Fruit fly (Drosophila melanogaster) whole organism, embryonic: ENCODE measurements around the gene sti.

Experiments used
- CG10267 ChIP-seq: fragments of 200-800 bp; sonication (Bioruptor generic); optimal IDR thresholded peaks from 2 replicates; lab custom pipeline; 2018; ENCODE audit warnings: missing biosample characterization, mild to moderate bottlenecking, missing genetic modification characterization, moderate library complexity
- CG11696 ChIP-seq: fragments of 200-800 bp; sonication (Bioruptor generic); IDR thresholded peaks from 2 replicates; pipeline ENCODE4 v1.3.6; 2022; ENCODE audit warnings: missing biosample characterization, missing genetic modification characterization
- CG13775 ChIP-seq: fragments of 200-800 bp; sonication (Bioruptor generic); optimal IDR thresholded peaks from 3 replicates; lab custom pipeline; 2017; ENCODE audit warnings: missing biosample characterization, mild to moderate bottlenecking, missing genetic modification characterization
- CG13894 ChIP-seq: fragments of 200-800 bp; sonication (Bioruptor generic); optimal IDR thresholded peaks from 3 replicates; lab custom pipeline; 2018; ENCODE audit warnings: missing biosample characterization, mild to moderate bottlenecking, missing genetic modification characterization, moderate library complexity
- CG14710 ChIP-seq: fragments of 200-800 bp; sonication (Bioruptor generic); optimal IDR thresholded peaks from 3 replicates; lab custom pipeline; 2019; ENCODE audit warnings: missing biosample characterization, mild to moderate bottlenecking, missing genetic modification characterization, moderate library complexity
- CG15011 ChIP-seq: fragments of 200-800 bp; sonication (Bioruptor generic); optimal IDR thresholded peaks from 3 replicates; lab custom pipeline; 2018; ENCODE audit warnings: missing biosample characterization, mild to moderate bottlenecking, missing genetic modification characterization
- CG16815 ChIP-seq: fragments of 200-800 bp; sonication (Bioruptor generic); optimal IDR thresholded peaks from 3 replicates; lab custom pipeline; 2017; ENCODE audit warnings: missing biosample characterization, mild to moderate bottlenecking, missing genetic modification characterization
- CG17385 ChIP-seq: fragments of 200-800 bp; sonication (Bioruptor generic); optimal IDR thresholded peaks from 3 replicates; lab custom pipeline; 2018; ENCODE audit warnings: missing biosample characterization, mild to moderate bottlenecking, missing genetic modification characterization
- CG18599 ChIP-seq: fragments of 200-800 bp; sonication (Bioruptor generic); optimal IDR thresholded peaks from 3 replicates; lab custom pipeline; 2017; ENCODE audit warnings: missing biosample characterization, missing genetic modification characterization, mild to moderate bottlenecking, moderate library complexity, missing genetic modification reagents
- CG2202 ChIP-seq: fragments of 200-800 bp; sonication (Bioruptor generic); optimal IDR thresholded peaks from 2 replicates; lab custom pipeline; 2018; ENCODE audit warnings: missing biosample characterization, mild to moderate bottlenecking, missing genetic modification characterization
- CG32772 ChIP-seq: fragments of 200-800 bp; sonication (Bioruptor generic); IDR thresholded peaks from 2 replicates; pipeline ENCODE4 v1.3.6; 2022; ENCODE audit warnings: missing biosample characterization, missing genetic modification characterization
- CG34376 ChIP-seq: fragments of 200-800 bp; sonication (Bioruptor generic); optimal IDR thresholded peaks from 2 replicates; lab custom pipeline; 2018; ENCODE audit warnings: missing biosample characterization, mild to moderate bottlenecking, missing genetic modification characterization
- CG4360 ChIP-seq: fragments of 200-800 bp; sonication (Bioruptor generic); IDR thresholded peaks from 2 replicates; pipeline ENCODE4 v1.3.6; 2022; ENCODE audit warnings: missing biosample characterization, missing genetic modification characterization
- CG5245 ChIP-seq: fragments of 200-800 bp; sonication (Bioruptor generic); optimal IDR thresholded peaks from 3 replicates; lab custom pipeline; 2016; ENCODE audit warnings: missing biosample characterization, missing genetic modification characterization
- CG6272 ChIP-seq: fragments of 200-800 bp; sonication (Bioruptor generic); IDR thresholded peaks from 2 replicates; pipeline ENCODE4 v1.3.6; 2022; ENCODE audit warnings: missing biosample characterization, missing genetic modification characterization
- CG8924 ChIP-seq: fragments of 200-800 bp; optimal IDR thresholded peaks from 3 replicates; lab custom pipeline; 2019; ENCODE audit warnings: missing biosample characterization, mild to moderate bottlenecking, missing genetic modification characterization, moderate library complexity
- CG9215 ChIP-seq: fragments of 200-800 bp; sonication (Bioruptor generic); IDR thresholded peaks from 2 replicates; pipeline ENCODE4 v1.3.6; 2022; ENCODE audit warnings: missing biosample characterization, missing genetic modification characterization
- D19A ChIP-seq: fragments of 200-800 bp; optimal IDR thresholded peaks from 3 replicates; lab custom pipeline; 2019; ENCODE audit warnings: missing biosample characterization, mild to moderate bottlenecking, missing genetic modification characterization, moderate library complexity
- D19B ChIP-seq: fragments of 200-800 bp; sonication (Bioruptor generic); optimal IDR thresholded peaks from 2 replicates; lab custom pipeline; 2017; ENCODE audit warnings: missing biosample characterization, mild to moderate bottlenecking, missing genetic modification characterization
- Dref ChIP-seq: fragments of 200-800 bp; sonication (Bioruptor generic); IDR thresholded peaks from 2 replicates; pipeline ENCODE4 v1.3.6; 2022; ENCODE audit warnings: missing biosample characterization, missing genetic modification characterization
- Fer2 ChIP-seq: fragments of 200-800 bp; sonication (Bioruptor generic); optimal IDR thresholded peaks from 2 replicates; lab custom pipeline; 2018; ENCODE audit warnings: missing biosample characterization, mild to moderate bottlenecking, missing genetic modification characterization, moderate library complexity
- HLH54F ChIP-seq: fragments of 200-800 bp; sonication (Bioruptor generic); optimal IDR thresholded peaks from 3 replicates; lab custom pipeline; 2016; ENCODE audit warnings: missing biosample characterization, missing genetic modification characterization
- HmgZ ChIP-seq: fragments of 200-800 bp; sonication (Bioruptor generic); optimal IDR thresholded peaks from 2 replicates; lab custom pipeline; 2018; ENCODE audit warnings: missing biosample characterization, mild to moderate bottlenecking, missing genetic modification characterization
- Hr3 ChIP-seq: fragments of 200-800 bp; sonication (Bioruptor generic); optimal IDR thresholded peaks from 3 replicates; lab custom pipeline; 2016; ENCODE audit warnings: missing biosample characterization, missing genetic modification characterization
- MESR4 ChIP-seq: fragments of 200-800 bp; sonication (Bioruptor generic); optimal IDR thresholded peaks from 2 replicates; lab custom pipeline; 2018; ENCODE audit warnings: missing biosample characterization, mild to moderate bottlenecking, missing genetic modification characterization, moderate library complexity
- Med ChIP-seq: fragments of 200-800 bp; sonication (Bioruptor generic); peaks from one replicate; lab custom pipeline; 2016; ENCODE audit warnings: missing biosample characterization, missing genetic modification characterization, mild to moderate bottlenecking, inconsistent platforms, moderate library complexity
- Meics ChIP-seq: fragments of 200-800 bp; sonication (Bioruptor generic); optimal IDR thresholded peaks from 2 replicates; lab custom pipeline; 2017; ENCODE audit warnings: missing biosample characterization, mild to moderate bottlenecking, missing genetic modification characterization
- NK7.1 ChIP-seq: fragments of 200-800 bp; sonication (Bioruptor generic); optimal IDR thresholded peaks from 3 replicates; lab custom pipeline; 2016; ENCODE audit warnings: missing biosample characterization, missing genetic modification characterization
- Nf-YB ChIP-seq: fragments of 200-800 bp; sonication (Bioruptor generic); optimal IDR thresholded peaks from 3 replicates; lab custom pipeline; 2019; ENCODE audit warnings: missing biosample characterization, mild to moderate bottlenecking, missing genetic modification characterization, moderate library complexity
- Ravus ChIP-seq: fragments of 200-800 bp; sonication (Bioruptor generic); IDR thresholded peaks from 2 replicates; pipeline ENCODE4 v1.3.6; 2022; ENCODE audit warnings: missing biosample characterization, missing genetic modification characterization
- Scr ChIP-seq: fragments of 200-800 bp; sonication (Bioruptor generic); IDR thresholded peaks from 2 replicates; pipeline ENCODE4 v1.3.6; 2022; ENCODE audit warnings: missing biosample characterization, missing genetic modification characterization; ENCODE audit not compliant: partially characterized antibody
- Taf1 ChIP-seq: fragments of 200-800 bp; sonication (Bioruptor generic); IDR thresholded peaks from 2 replicates; pipeline ENCODE4 v1.3.6; 2022; ENCODE audit warnings: missing biosample characterization, missing genetic modification characterization
- bbx ChIP-seq: fragments of 200-800 bp; sonication (Bioruptor generic); IDR thresholded peaks from 2 replicates; pipeline ENCODE4 v1.3.6; 2022; ENCODE audit warnings: missing biosample characterization, missing genetic modification characterization; ENCODE audit not compliant: partially characterized antibody
- bsh ChIP-seq, 2 experiments: fragments of 200-800 bp; sonication (Bioruptor generic); optimal IDR thresholded peaks; 2 replicates each; lab custom pipeline; 2017 to 2018; ENCODE audit warnings: mild to moderate bottlenecking in 2 of 2, missing biosample characterization in 2 of 2, missing genetic modification characterization in 2 of 2, moderate library complexity in 1 of 2
- cad ChIP-seq: fragments of >200 bp; optimal IDR thresholded peaks from 2 replicates; lab custom pipeline; 2017; ENCODE audit warnings: missing biosample characterization, missing genetic modification characterization
- cato ChIP-seq: fragments of 200-800 bp; sonication (Bioruptor generic); optimal IDR thresholded peaks from 2 replicates; lab custom pipeline; 2016; ENCODE audit warnings: missing biosample characterization, missing genetic modification characterization, borderline replicate concordance
- crc ChIP-seq: fragments of 200-800 bp; sonication (Bioruptor generic); optimal IDR thresholded peaks from 2 replicates; lab custom pipeline; 2016; ENCODE audit warnings: missing biosample characterization, missing genetic modification characterization
- croc ChIP-seq: fragments of 200-800 bp; sonication (Bioruptor generic); conservative IDR thresholded peaks from 3 replicates; pipeline ENCODE4 v1.3.6; 2022; ENCODE audit warnings: missing biosample characterization, missing genetic modification characterization
- dpn ChIP-seq, 2 experiments: fragments of 200-800 bp; sonication (Bioruptor generic); optimal IDR thresholded peaks; 3 replicates each; lab custom pipeline; 2016; ENCODE audit warnings: missing biosample characterization in 2 of 2, missing genetic modification characterization in 2 of 2
- hth ChIP-seq: fragments of >200 bp; optimal IDR thresholded peaks from 2 replicates; lab custom pipeline; 2017; ENCODE audit warnings: inconsistent platforms
- jing ChIP-seq: fragments of 200-800 bp; sonication (Bioruptor generic); optimal IDR thresholded peaks from 2 replicates; lab custom pipeline; 2018; ENCODE audit warnings: missing biosample characterization, mild to moderate bottlenecking, missing genetic modification characterization
- lmd ChIP-seq: fragments of 200-800 bp; sonication (Bioruptor generic); IDR thresholded peaks from 2 replicates; pipeline ENCODE4 v1.3.6; 2022; ENCODE audit warnings: missing biosample characterization, missing genetic modification characterization
- mirr ChIP-seq: fragments of 200-800 bp; sonication (Bioruptor generic); optimal IDR thresholded peaks from 3 replicates; lab custom pipeline; 2018; ENCODE audit warnings: missing biosample characterization, mild to moderate bottlenecking, missing genetic modification characterization
- otp ChIP-seq: fragments of 200-800 bp; sonication (Bioruptor generic); IDR thresholded peaks from 3 replicates; pipeline ENCODE4, ENCODE4 v1.3.6; 2022; ENCODE audit warnings: missing biosample characterization, missing genetic modification characterization
- pho ChIP-seq: fragments of 200-800 bp; sonication (Bioruptor generic); optimal IDR thresholded peaks from 2 replicates; lab custom pipeline; 2016; ENCODE audit warnings: missing biosample characterization, missing genetic modification characterization
- pzg ChIP-seq: fragments of 200-800 bp; sonication (Bioruptor generic); optimal IDR thresholded peaks from 3 replicates; lab custom pipeline; 2018; ENCODE audit warnings: missing biosample characterization, mild to moderate bottlenecking, missing genetic modification characterization, moderate library complexity
- ranshi ChIP-seq: fragments of 200-800 bp; sonication (Bioruptor generic); IDR thresholded peaks from 2 replicates; pipeline ENCODE4 v1.3.6; 2022; ENCODE audit warnings: missing biosample characterization, missing genetic modification characterization
- repo ChIP-seq: fragments of 200-800 bp; sonication (Bioruptor generic); optimal IDR thresholded peaks from 2 replicates; lab custom pipeline; 2016; ENCODE audit warnings: missing biosample characterization, missing genetic modification characterization
- scrt ChIP-seq: fragments of 200-800 bp; sonication (Bioruptor generic); optimal IDR thresholded peaks from 2 replicates; lab custom pipeline; 2018; ENCODE audit warnings: missing biosample characterization, mild to moderate bottlenecking, missing genetic modification characterization, moderate library complexity
- shn ChIP-seq: fragments of 200-800 bp; sonication (Bioruptor generic); optimal IDR thresholded peaks from 3 replicates; lab custom pipeline; 2016; ENCODE audit warnings: missing biosample characterization, missing genetic modification characterization
- tin ChIP-seq: fragments of 200-800 bp; sonication (Bioruptor generic); optimal IDR thresholded peaks from 3 replicates; lab custom pipeline; 2016; ENCODE audit warnings: missing biosample characterization, missing genetic modification characterization

Gene sti

dm6 chr3L:12523941-12524340 lies 9.3 kb upstream of the sti start, which contains the start of the genes ver and Gcn5 (continued):
- TF ChIP-seq CG8924 (tag; lab: Kevin White, UChicago) (peak; percentile 92), CG14710 (tag; lab: Kevin White, UChicago) (peak; percentile 91), bbx (GFP tag; lab: Robert Waterston, UW) (0 out of 2 replicates have a peak, but pooled peaks have one; percentile 13), NK7.1 (peak; percentile 73), Scr (GFP tag; lab: Robert Waterston, UW) (no peak), HLH54F (GFP tag; lab: Kevin White, UChicago) (peak; percentile 89), lmd (GFP tag; lab: Robert Waterston, UW) (peak; percentile 95), CG10267 (tag; lab: Kevin White, UChicago) (peak; percentile 88), CG2202 (tag; lab: Kevin White, UChicago) (peak; percentile 87), CG32772 (GFP tag; lab: Robert Waterston, UW) (peak; percentile 93), Taf1 (peak; percentile 81), cato (GFP tag; lab: Kevin White, UChicago) (peak; percentile 84), shn (GFP tag; lab: Kevin White, UChicago) (peak; percentile 83), repo (GFP tag; lab: Kevin White, UChicago) (peak; percentile 49), Meics (GFP tag; lab: Kevin White, UChicago) (peak; percentile 93), CG4360 (GFP tag; lab: Robert Waterston, UW) (peak; percentile 63), pho (GFP tag; lab: Kevin White, UChicago) (peak; percentile 88), CG16815 (peak; percentile 89), CG5245 (peak; percentile 67), CG13894 (peak; percentile 91), Fer2 (tag; lab: Kevin White, UChicago) (peak; percentile 84), crc (peak; percentile 71), jing (GFP tag; lab: Kevin White, UChicago) (peak; percentile 81), CG6272 (peak; percentile 94), D19A (tag; lab: Kevin White, UChicago) (peak; percentile 84), otp (GFP tag; lab: Robert Waterston, UW) (peak; percentile 91), CG17385 (peak; percentile 88), Ravus (GFP tag; lab: Robert Waterston, UW) (peak; percentile 77), MESR4 (peak; percentile 89), CG34376 (GFP tag; lab: Kevin White, UChicago) (peak; percentile 62), CG13775 (GFP tag; lab: Kevin White, UChicago) (peak; percentile 93), Dref (GFP tag; lab: Robert Waterston, UW) (peak; percentile 26; the same call in 1 of the 2 replicates), D19B (GFP tag; lab: Kevin White, UChicago) (peak; percentile 85), scrt (GFP tag; lab: Kevin White, UChicago) (peak; percentile 81), ranshi (peak; percentile 92), dpn (GFP tag; optimal IDR thresholded peaks at IDR 0.05; lab: Kevin White, UChicago) (peak; percentile 85 to 90), CG15011 (GFP tag; lab: Kevin White, UChicago) (peak; percentile 74), croc (peak; percentile 70), CG18599 (GFP tag; lab: Kevin White, UChicago) (peak; percentile 94), HmgZ (tag; lab: Kevin White, UChicago) (peak; percentile 93), mirr (GFP tag; lab: Kevin White, UChicago) (peak; percentile 77), hth (lab: Kevin White, UChicago) (no peak), pzg (GFP tag; lab: Kevin White, UChicago) (peak; percentile 52), Hr3 (GFP tag; lab: Kevin White, UChicago) (peak; percentile 93), CG11696 (peak; percentile 85), Med (GFP tag; lab: Kevin White, UChicago) (peak; percentile 98), bsh (GFP tag; optimal IDR thresholded peaks at IDR 0.05; lab: Kevin White, UChicago) (peak; percentile 83 to 91), cad (GFP tag; lab: Kevin White, UChicago) (no peak), CG9215 (GFP tag; lab: Robert Waterston, UW) (peak; percentile 85), Nf-YB (GFP tag; lab: Kevin White, UChicago) (peak; percentile 78), tin (GFP tag; lab: Kevin White, UChicago) (peak; percentile 86)
